Fruit fly (Drosophila melanogaster): Measurements from ENCODE around the gene B-H1.

dm6 chrX:17355732-17356131, 41.5 kb upstream of the B-H1 start:
- TF ChIP-seq vri (GFP tag; optimal IDR thresholded peaks at IDR 0.05) (no peak), CG34406 (GFP tag; optimal IDR thresholded peaks at IDR 0.05) (no peak), CG31627 (GFP tag; optimal IDR thresholded peaks at IDR 0.05) (no peak), fd59A (GFP tag; optimal IDR thresholded peaks at IDR 0.05) (peak; percentile 70), spab (GFP tag; optimal IDR thresholded peaks at IDR 0.05) (peak; percentile 15), CG4318 (GFP tag; optimal IDR thresholded peaks at IDR 0.05) (no peak), Sox15 (GFP tag; optimal IDR thresholded peaks at IDR 0.05) (no peak), fkh (GFP tag; optimal IDR thresholded peaks at IDR 0.05) (no peak), CG6792 (GFP tag; optimal IDR thresholded peaks at IDR 0.05) (no peak), Hr39 (GFP tag; optimal IDR thresholded peaks at IDR 0.05) (no peak), CG9139 (GFP tag; optimal IDR thresholded peaks at IDR 0.05) (no peak), Blimp-1 (GFP tag; optimal IDR thresholded peaks at IDR 0.05) (no peak)

All from whole organism, prepupa.